Fruit fly (Drosophila melanogaster) whole organism, adult: ENCODE measurements around the gene IP3K1.
A peak's percentile ranks its signal among the peaks of the same experiment; 100 is the strongest.

Experiments
- CG11617 ChIP-seq: fragments of 200-800 bp; sonication (Bioruptor generic); optimal IDR thresholded peaks from 2 replicates; lab custom pipeline; 2017; ENCODE audit warnings: mild to moderate bottlenecking, missing biosample characterization, missing genetic modification reagents, missing genetic modification characterization
- CG12768 ChIP-seq: fragments of 200-800 bp; sonication (Bioruptor generic); optimal IDR thresholded peaks from 2 replicates; lab custom pipeline; 2017; ENCODE audit warnings: missing biosample characterization, missing genetic modification characterization, mild to moderate bottlenecking, moderate library complexity, missing genetic modification reagents
- CG14711 ChIP-seq: fragments of 200-800 bp; sonication (Bioruptor generic); optimal IDR thresholded peaks from 2 replicates; lab custom pipeline; 2018; ENCODE audit warnings: missing biosample characterization, mild to moderate bottlenecking, missing genetic modification characterization, moderate library complexity
- CG1620 ChIP-seq: fragments of 200-800 bp; sonication (Bioruptor generic); optimal IDR thresholded peaks from 2 replicates; lab custom pipeline; 2016; ENCODE audit warnings: missing biosample characterization, missing genetic modification characterization
- CG33017 ChIP-seq: fragments of 200-800 bp; sonication (Bioruptor generic); optimal IDR thresholded peaks from 2 replicates; lab custom pipeline; 2018; ENCODE audit warnings: missing biosample characterization, mild to moderate bottlenecking, missing genetic modification characterization, moderate library complexity
- CG5204 ChIP-seq: fragments of 200-800 bp; sonication (Bioruptor generic); optimal IDR thresholded peaks from 2 replicates; lab custom pipeline; 2016; ENCODE audit warnings: missing biosample characterization, missing genetic modification characterization
- CG7045 ChIP-seq: fragments of 200-800 bp; sonication (Bioruptor generic); optimal IDR thresholded peaks from 2 replicates; lab custom pipeline; 2017; ENCODE audit warnings: missing biosample characterization, mild to moderate bottlenecking, missing genetic modification characterization
- CG7101 ChIP-seq: fragments of 200-800 bp; sonication (Bioruptor generic); optimal IDR thresholded peaks from 2 replicates; lab custom pipeline; 2018; ENCODE audit warnings: missing biosample characterization, mild to moderate bottlenecking, missing genetic modification characterization, moderate library complexity
- Clk ChIP-seq: fragments of 200-800 bp; sonication (Bioruptor generic); optimal IDR thresholded peaks from 2 replicates; lab custom pipeline; 2017; ENCODE audit warnings: missing biosample characterization, missing genetic modification characterization
- Crg-1 ChIP-seq: fragments of 200-800 bp; sonication (Bioruptor generic); optimal IDR thresholded peaks from 2 replicates; lab custom pipeline; 2016; ENCODE audit warnings: missing biosample characterization, missing genetic modification characterization
- Hr96 ChIP-seq: fragments of 200-800 bp; sonication (Bioruptor generic); optimal IDR thresholded peaks from 2 replicates; lab custom pipeline; 2016; ENCODE audit warnings: missing biosample characterization, missing genetic modification characterization
- Mnt ChIP-seq: fragments of 200-800 bp; sonication (Bioruptor generic); optimal IDR thresholded peaks from 2 replicates; lab custom pipeline; 2016; ENCODE audit warnings: missing biosample characterization, mild to moderate bottlenecking, missing genetic modification characterization
- bab1 ChIP-seq: fragments of 200-800 bp; sonication (Bioruptor generic); optimal IDR thresholded peaks from 3 replicates; lab custom pipeline; 2019; ENCODE audit warnings: missing biosample characterization, mild to moderate bottlenecking, missing genetic modification characterization, moderate library complexity
- cic ChIP-seq: fragments of 200-800 bp; sonication (Bioruptor generic); optimal IDR thresholded peaks from 2 replicates; lab custom pipeline; 2017; ENCODE audit warnings: missing biosample characterization, mild to moderate bottlenecking, missing genetic modification characterization, moderate library complexity
- cnc ChIP-seq, 2 experiments: fragments of >200 bp; optimal IDR thresholded peaks; 2 replicates each; lab custom pipeline; 2017
- kay ChIP-seq: fragments of 200-800 bp; sonication (Bioruptor generic); peaks from one replicate; lab custom pipeline; 2016; ENCODE audit warnings: missing biosample characterization, missing genetic modification characterization, borderline replicate concordance
- ovo ChIP-seq: fragments of 200-800 bp; sonication (Bioruptor generic); optimal IDR thresholded peaks from 2 replicates; lab custom pipeline; 2016; ENCODE audit warnings: missing biosample characterization, missing genetic modification characterization
- pad ChIP-seq: fragments of 200-800 bp; sonication (Bioruptor generic); optimal IDR thresholded peaks from 3 replicates; lab custom pipeline; 2017; ENCODE audit warnings: missing biosample characterization, missing genetic modification characterization, mild to moderate bottlenecking, moderate library complexity, missing genetic modification reagents
- tj ChIP-seq: fragments of 200-800 bp; sonication (Bioruptor generic); optimal IDR thresholded peaks from 3 replicates; lab custom pipeline; 2017; ENCODE audit warnings: missing biosample characterization, mild to moderate bottlenecking, missing genetic modification characterization, moderate library complexity
- toe ChIP-seq: fragments of 200-800 bp; sonication (Bioruptor generic); optimal IDR thresholded peaks from 2 replicates; lab custom pipeline; 2016; ENCODE audit warnings: missing biosample characterization, missing genetic modification characterization

The IP3K1 gene

DNA sequence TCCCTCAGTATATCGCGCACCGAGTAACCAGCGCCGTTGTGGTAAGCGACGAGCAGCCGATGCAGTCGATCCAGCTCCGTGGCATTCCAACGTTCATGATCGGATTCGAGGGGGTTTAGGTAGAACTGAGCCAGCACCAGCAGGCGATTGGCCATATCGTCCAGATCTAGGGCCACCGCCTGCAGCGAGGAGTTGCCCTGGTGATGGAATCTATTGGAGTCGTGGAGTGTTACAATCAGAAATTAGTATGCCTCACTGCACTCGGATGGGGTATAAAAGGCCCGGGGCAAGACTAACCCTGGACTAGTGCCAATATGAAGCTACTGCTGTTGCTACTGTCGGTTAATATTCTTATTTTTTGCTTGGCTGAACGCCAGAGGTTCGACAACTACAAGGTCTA, 15.4 kb upstream of the IP3K1 start, which contains the start of gene CG4017:
Gene CG4017 (plus strand): TSS at position 301 of the 400 bp plus-strand sequence.
- TF ChIP-seq ovo (GFP tag; lab: Kevin White, UChicago) (no peak), CG33017 (no peak), tj (GFP tag; lab: Kevin White, UChicago) (no peak), CG14711 (no peak), cic (GFP tag; lab: Kevin White, UChicago) (no peak)

dm6 chr2L:9768735-9769134, 13.4 kb upstream of the IP3K1 start, which contains the start of gene CG17633:
Gene CG17633, plus strand, starts transcription at chr2L:9769060.
- TF ChIP-seq Crg-1 = no peak
- TF ChIP-seq Hr96 = no peak
- no peak for TF ChIP-seq cic (GFP tag; lab: Kevin White, UChicago)
- TF ChIP-seq CG12768 (GFP tag; lab: Kevin White, UChicago) = no peak

dm6 chr2L:9770896-9771295, 11.3 kb upstream of the IP3K1 start, which contains the start of gene ppk18:
Gene ppk18, minus strand, starts transcription at chr2L:9770996.
- TF ChIP-seq CG12768 (GFP tag; lab: Kevin White, UChicago) (no peak), kay (no peak), Crg-1 (no peak), pad (no peak), ovo (GFP tag; lab: Kevin White, UChicago) (no peak), bab1 (GFP tag; lab: Kevin White, UChicago) (no peak), cnc (optimal IDR thresholded peaks at IDR 0.05; lab: Kevin White, UChicago) (no peak), tj (GFP tag; lab: Kevin White, UChicago) (no peak), CG33017 (no peak), CG11617 (GFP tag; lab: Kevin White, UChicago) (no peak), CG7101 (tag; lab: Kevin White, UChicago) (no peak), CG7045 (GFP tag; lab: Kevin White, UChicago) (no peak)

dm6 chr2L:9774980-9775628, 7.1 kb upstream of the IP3K1 start, which contains the start of the genes ppk11 and ppk16:
Gene ppk11, minus strand, starts transcription at chr2L:9775030.
Gene ppk16, minus strand, starts transcription at chr2L:9775030.
- TF ChIP-seq CG33017 (no peak), cnc (optimal IDR thresholded peaks at IDR 0.05; lab: Kevin White, UChicago) (no peak), Mnt (GFP tag; lab: Kevin White, UChicago) (peak; percentile 10), Clk (GFP tag; lab: Kevin White, UChicago) (no peak), Crg-1 (peak; percentile 10), ovo (GFP tag; lab: Kevin White, UChicago) (peak; percentile 2), kay (peak; percentile 35), pad (no peak), CG11617 (GFP tag; lab: Kevin White, UChicago) (peak; percentile 16), toe (GFP tag; lab: Kevin White, UChicago) (no peak), CG5204 (no peak), tj (GFP tag; lab: Kevin White, UChicago) (no peak), CG12768 (GFP tag; lab: Kevin White, UChicago) (no peak), bab1 (GFP tag; lab: Kevin White, UChicago) (no peak), Hr96 (no peak), CG14711 (peak; percentile 16), CG1620 (GFP tag; lab: Kevin White, UChicago) (no peak), CG7045 (GFP tag; lab: Kevin White, UChicago) (no peak), CG7101 (tag; lab: Kevin White, UChicago) (peak; percentile 25), cic (GFP tag; lab: Kevin White, UChicago) (no peak)

- TF ChIP-seq pad (no peak), ovo (GFP tag; lab: Kevin White, UChicago) (no peak), CG11617 (GFP tag; lab: Kevin White, UChicago) (no peak), cnc (optimal IDR thresholded peaks at IDR 0.05; lab: Kevin White, UChicago) (no peak), CG1620 (GFP tag; lab: Kevin White, UChicago) (no peak), Clk (GFP tag; lab: Kevin White, UChicago) (no peak), toe (GFP tag; lab: Kevin White, UChicago) (no peak), CG12768 (GFP tag; lab: Kevin White, UChicago) (no peak)
Measured at dm6 chr2L:9777927-9778326, 4.3 kb upstream of the IP3K1 start.

DNA sequence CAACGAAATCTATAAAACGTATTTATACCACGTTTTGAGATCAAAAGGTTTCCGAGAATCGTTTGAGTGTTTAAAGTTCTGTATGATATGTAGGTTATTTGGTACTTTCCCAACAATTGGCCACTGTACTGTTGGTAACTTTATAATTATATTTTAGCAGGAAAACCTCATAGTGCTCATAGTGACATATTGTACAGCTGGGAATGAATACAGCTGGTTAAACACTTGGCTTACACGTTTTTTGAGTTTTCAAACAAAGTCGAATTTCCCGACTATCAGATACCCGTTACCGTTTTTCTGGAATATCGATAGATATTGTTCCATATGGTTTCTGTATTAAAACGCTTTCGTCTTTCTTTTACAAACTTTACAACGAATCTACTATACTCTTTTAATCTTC, 3.8 kb upstream of the IP3K1 start:
- TF ChIP-seq CG7045 (GFP tag; lab: Kevin White, UChicago) (no peak), cnc (optimal IDR thresholded peaks at IDR 0.05; lab: Kevin White, UChicago) (no peak), CG5204 (no peak), toe (GFP tag; lab: Kevin White, UChicago) (no peak), CG1620 (GFP tag; lab: Kevin White, UChicago) (no peak)

DNA sequence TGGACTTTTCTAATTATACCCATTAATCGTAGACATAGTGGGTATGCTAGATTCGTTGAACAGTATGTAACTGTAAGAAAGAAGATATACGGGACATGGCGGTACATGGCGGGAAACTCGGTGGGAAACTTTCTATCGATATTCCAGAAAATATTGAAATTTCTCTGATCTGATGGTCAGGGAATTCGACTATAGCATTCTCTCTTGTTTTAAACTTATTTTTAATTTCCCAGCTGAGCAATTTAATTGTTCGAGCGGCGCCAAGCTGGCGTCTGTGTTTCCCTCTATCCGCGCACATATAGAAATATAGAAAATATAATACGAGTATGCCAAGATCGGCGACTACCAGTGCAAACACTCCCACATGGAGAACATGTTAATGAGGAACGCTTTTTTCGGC, 3.0 kb upstream of the IP3K1 start:
- peak; percentile 42 for TF ChIP-seq CG5204
- no peak for TF ChIP-seq ovo (GFP tag; lab: Kevin White, UChicago)
- TF ChIP-seq CG33017 = peak; percentile 69
- TF ChIP-seq tj (GFP tag; lab: Kevin White, UChicago) = no peak
- no peak for TF ChIP-seq pad
- TF ChIP-seq cnc (optimal IDR thresholded peaks at IDR 0.05; lab: Kevin White, UChicago) = no peak
- no peak for TF ChIP-seq toe (GFP tag; lab: Kevin White, UChicago)
- TF ChIP-seq CG7045 (GFP tag; lab: Kevin White, UChicago) = peak; percentile 51
- TF ChIP-seq Crg-1 = no peak
- TF ChIP-seq CG1620 (GFP tag; lab: Kevin White, UChicago) = no peak
- peak; percentile 59 for TF ChIP-seq CG7101 (tag; lab: Kevin White, UChicago)
- TF ChIP-seq Mnt (GFP tag; lab: Kevin White, UChicago) = no peak
- peak; percentile 29 for TF ChIP-seq CG11617 (GFP tag; lab: Kevin White, UChicago)
- TF ChIP-seq CG12768 (GFP tag; lab: Kevin White, UChicago) = peak; percentile 17
- TF ChIP-seq bab1 (GFP tag; lab: Kevin White, UChicago) = no peak
- no peak for TF ChIP-seq Hr96
- TF ChIP-seq kay = peak; percentile 63
- TF ChIP-seq cic (GFP tag; lab: Kevin White, UChicago) = peak; percentile 41
- TF ChIP-seq CG14711 = no peak
- no peak for TF ChIP-seq Clk (GFP tag; lab: Kevin White, UChicago)
